Worm (Caenorhabditis elegans) whole organism, L2 larva: ENCODE measurements around the gene T24C4.5.

ENCODE experiments used
- C34F6.9 ChIP-seq: fragments of 150-350 bp; optimal IDR thresholded peaks from 2 replicates; lab custom pipeline; 2014; ENCODE audit warnings: missing biosample characterization, missing genetic modification characterization
- F13H6.1 ChIP-seq: sonication (generic microtip); optimal IDR thresholded peaks from 2 replicates; lab custom pipeline; 2016; ENCODE audit warnings: missing genetic modification characterization, missing compliant biosample characterization
- R02D3.7 ChIP-seq: fragments of 150-350 bp; optimal IDR thresholded peaks from 2 replicates; lab custom pipeline; 2014; ENCODE audit warnings: missing biosample characterization, missing genetic modification characterization
- Y55F3AM.14 ChIP-seq: fragments of 200-800 bp; sonication (Bioruptor generic); optimal IDR thresholded peaks from 2 replicates; lab custom pipeline; 2018; ENCODE audit warnings: mild to moderate bottlenecking, missing genetic modification characterization, missing compliant biosample characterization
- aly-2 ChIP-seq: fragments of 150-350 bp; optimal IDR thresholded peaks from 2 replicates; lab custom pipeline; 2014; ENCODE audit warnings: missing biosample characterization, missing genetic modification characterization
- ama-1 ChIP-seq: fragments of 150-350 bp; optimal IDR thresholded peaks from 2 replicates; lab custom pipeline; 2018; ENCODE audit warnings: inconsistent platforms
- blmp-1 ChIP-seq: sonication (generic microtip); optimal IDR thresholded peaks from 2 replicates; lab custom pipeline; 2017; ENCODE audit warnings: missing genetic modification characterization, mild to moderate bottlenecking, missing compliant biosample characterization, antibody characterized with exemption, moderate library complexity; ENCODE audit not compliant: insufficient read depth
- ceh-16 ChIP-seq: fragments of 150-350 bp; optimal IDR thresholded peaks from 2 replicates; lab custom pipeline; 2014; ENCODE audit warnings: missing biosample characterization, missing genetic modification characterization
- ceh-82 ChIP-seq: fragments of 150-350 bp; optimal IDR thresholded peaks from 2 replicates; lab custom pipeline; 2014; ENCODE audit warnings: missing biosample characterization, missing genetic modification characterization
- dmd-4 ChIP-seq: sonication (generic microtip); optimal IDR thresholded peaks from 2 replicates; lab custom pipeline; 2017; ENCODE audit warnings: missing biosample characterization, missing genetic modification characterization
- elt-1 ChIP-seq: fragments of 150-350 bp; optimal IDR thresholded peaks from 2 replicates; lab custom pipeline; 2014; ENCODE audit warnings: missing biosample characterization, missing genetic modification characterization
- elt-3 ChIP-seq: sonication (generic microtip); optimal IDR thresholded peaks from 2 replicates; lab custom pipeline; 2017; ENCODE audit warnings: missing biosample characterization, missing genetic modification characterization
- fos-1 ChIP-seq: fragments of 150-350 bp; optimal IDR thresholded peaks from 2 replicates; lab custom pipeline; 2014; ENCODE audit warnings: missing biosample characterization, missing genetic modification characterization
- lin-11 ChIP-seq: fragments of 150-350 bp; sonication (generic microtip); optimal IDR thresholded peaks from 2 replicates; lab custom pipeline; 2014; ENCODE audit warnings: missing biosample characterization, missing genetic modification characterization, inconsistent platforms, mixed read lengths
- lin-13 ChIP-seq: fragments of 150-350 bp; optimal IDR thresholded peaks from 2 replicates; lab custom pipeline; 2014; ENCODE audit warnings: missing biosample characterization, missing genetic modification reagents, missing genetic modification characterization
- lin-39 ChIP-seq: fragments of 150-350 bp; optimal IDR thresholded peaks from 2 replicates; lab custom pipeline; 2014; ENCODE audit warnings: missing biosample characterization, missing genetic modification reagents, missing genetic modification characterization
- lsy-2 ChIP-seq, 2 experiments: fragments of 150-350 bp in 1 of 2; sonication (generic microtip) in 1 of 2; optimal IDR thresholded peaks; 2 replicates each; lab custom pipeline; 2014 to 2017; ENCODE audit warnings: missing biosample characterization in 2 of 2, missing genetic modification characterization in 2 of 2
- mab-5 ChIP-seq: fragments of 150-350 bp; optimal IDR thresholded peaks from 2 replicates; lab custom pipeline; 2014; ENCODE audit warnings: missing biosample characterization, missing genetic modification characterization
- mbf-1 ChIP-seq: sonication (generic microtip); optimal IDR thresholded peaks from 2 replicates; lab custom pipeline; 2017; ENCODE audit warnings: missing biosample characterization, missing genetic modification characterization
- nhr-10 ChIP-seq: sonication (generic microtip); optimal IDR thresholded peaks from 2 replicates; lab custom pipeline; 2017; ENCODE audit warnings: missing biosample characterization, missing genetic modification characterization
- nhr-11 ChIP-seq: fragments of 150-350 bp; optimal IDR thresholded peaks from 2 replicates; lab custom pipeline; 2014; ENCODE audit warnings: missing biosample characterization, missing genetic modification characterization
- nhr-12 ChIP-seq: fragments of 150-350 bp; optimal IDR thresholded peaks from 2 replicates; lab custom pipeline; 2014; ENCODE audit warnings: missing biosample characterization, missing genetic modification characterization
- nhr-129 ChIP-seq: fragments of 150-350 bp; optimal IDR thresholded peaks from 2 replicates; lab custom pipeline; 2014; ENCODE audit warnings: missing biosample characterization, missing genetic modification characterization
- nhr-21 ChIP-seq: fragments of 150-350 bp; optimal IDR thresholded peaks from 2 replicates; lab custom pipeline; 2014; ENCODE audit warnings: missing biosample characterization, missing genetic modification characterization
- nhr-23 ChIP-seq: fragments of 150-350 bp; optimal IDR thresholded peaks from 2 replicates; lab custom pipeline; 2014; ENCODE audit warnings: missing biosample characterization, missing genetic modification reagents, missing genetic modification characterization
- nhr-237 ChIP-seq: fragments of 150-350 bp; optimal IDR thresholded peaks from 2 replicates; lab custom pipeline; 2014; ENCODE audit warnings: missing biosample characterization, missing genetic modification characterization
- nhr-25 ChIP-seq: fragments of 150-350 bp; sonication (generic microtip); optimal IDR thresholded peaks from 3 replicates; lab custom pipeline; 2014; ENCODE audit warnings: missing biosample characterization, missing genetic modification characterization
- nhr-6 ChIP-seq: fragments of 150-350 bp; optimal IDR thresholded peaks from 2 replicates; lab custom pipeline; 2014; ENCODE audit warnings: missing biosample characterization, missing genetic modification characterization
- nhr-77 ChIP-seq: fragments of 150-350 bp; optimal IDR thresholded peaks from 2 replicates; lab custom pipeline; 2014; ENCODE audit warnings: missing biosample characterization, missing genetic modification characterization
- peb-1 ChIP-seq: fragments of 150-350 bp; optimal IDR thresholded peaks from 2 replicates; lab custom pipeline; 2014; ENCODE audit warnings: missing biosample characterization, missing genetic modification characterization
- sem-4 ChIP-seq: fragments of 150-350 bp; optimal IDR thresholded peaks from 2 replicates; lab custom pipeline; 2014; ENCODE audit warnings: missing biosample characterization, missing genetic modification reagents, missing genetic modification characterization
- skn-1 ChIP-seq: sonication (generic microtip); optimal IDR thresholded peaks from 2 replicates; lab custom pipeline; 2017; ENCODE audit warnings: missing biosample characterization, missing genetic modification characterization
- sma-9 ChIP-seq, 2 experiments: fragments of 150-350 bp in 1 of 2; sonication (generic microtip) in 1 of 2; optimal IDR thresholded peaks; 2 replicates each; lab custom pipeline; 2014 to 2016; ENCODE audit warnings: missing genetic modification characterization in 2 of 2, mild to moderate bottlenecking in 1 of 2, missing biosample characterization in 1 of 2, missing compliant biosample characterization in 1 of 2, missing genetic modification reagents in 1 of 2, moderate library complexity in 1 of 2
- unc-39 ChIP-seq: fragments of 150-350 bp; optimal IDR thresholded peaks from 2 replicates; lab custom pipeline; 2014; ENCODE audit warnings: missing biosample characterization, missing genetic modification characterization
- unc-55 ChIP-seq: fragments of 150-350 bp; sonication (generic microtip); optimal IDR thresholded peaks from 3 replicates; lab custom pipeline; 2014; ENCODE audit warnings: missing biosample characterization, missing genetic modification reagents, missing genetic modification characterization
- zag-1 ChIP-seq: fragments of 150-350 bp; optimal IDR thresholded peaks from 2 replicates; lab custom pipeline; 2014; ENCODE audit warnings: missing biosample characterization, missing genetic modification characterization
- ztf-1 ChIP-seq: fragments of 200-800 bp; sonication (Bioruptor generic); conservative IDR thresholded peaks from 2 replicates; pipeline ENCODE4 v1.3.6; 2022; ENCODE audit warnings: missing genetic modification characterization, missing compliant biosample characterization
- ztf-11 ChIP-seq: sonication (generic microtip); optimal IDR thresholded peaks from 2 replicates; lab custom pipeline; 2017; ENCODE audit warnings: missing biosample characterization, missing genetic modification characterization

Gene T24C4.5

ce11 chrIII:844577-844976 is 35.0 kb downstream of the T24C4.5 start:
- TF ChIP-seq unc-39 (tag; lab: Kevin White, UChicago): no peak
- peak; percentile 5 for TF ChIP-seq unc-55 (GFP tag; lab: Kevin White, UChicago)
- TF ChIP-seq elt-1 (tag; lab: Kevin White, UChicago): no peak
- peak; percentile 48 for TF ChIP-seq nhr-129 (tag; lab: Kevin White, UChicago)
- TF ChIP-seq C34F6.9 (tag; lab: Kevin White, UChicago): peak; percentile 2

- TF ChIP-seq C34F6.9 (tag; lab: Kevin White, UChicago): peak; percentile 19
- peak; percentile 68 for TF ChIP-seq fos-1
- TF ChIP-seq lin-39: no peak
- TF ChIP-seq sma-9 (GFP tag; optimal IDR thresholded peaks at IDR 0.05; lab: Kevin White, UChicago): peak; percentile 65
- TF ChIP-seq sma-9 (tag; optimal IDR thresholded peaks at IDR 0.05; lab: Kevin White, UChicago): no peak
- TF ChIP-seq nhr-21 (tag; lab: Kevin White, UChicago): peak; percentile 71
- TF ChIP-seq lin-11: peak; percentile 3
- TF ChIP-seq nhr-25 (tag; lab: Kevin White, UChicago): peak; percentile 35
- peak in 1 of 2 experiments; percentile 18 for TF ChIP-seq lsy-2 (tag; optimal IDR thresholded peaks at IDR 0.05; lab: Kevin White, UChicago)
- TF ChIP-seq nhr-129 (tag; lab: Kevin White, UChicago): peak; percentile 51
- TF ChIP-seq ama-1 (lab: Kevin White, UChicago): no peak
These were observed 35.5 kb downstream of the T24C4.5 start for ce11 chrIII:843999-844398.

- TF ChIP-seq mbf-1 (tag; lab: Kevin White, UChicago) (no peak), ama-1 (lab: Kevin White, UChicago) (no peak), C34F6.9 (tag; lab: Kevin White, UChicago) (no peak), sma-9 (GFP tag; optimal IDR thresholded peaks at IDR 0.05; lab: Kevin White, UChicago) (no peak), sma-9 (tag; optimal IDR thresholded peaks at IDR 0.05; lab: Kevin White, UChicago) (no peak), blmp-1 (no peak), nhr-10 (tag; lab: Kevin White, UChicago) (no peak), Y55F3AM.14 (GFP tag; lab: Kevin White, UChicago) (no peak), lin-39 (no peak)
These were observed 36.9 kb downstream of the T24C4.5 start, which contains the start of gene far-8 for ce11 chrIII:842630-843029. Gene far-8 (plus strand): TSS chrIII:842930.

- no peak for TF ChIP-seq skn-1
- TF ChIP-seq nhr-12: no peak
- no peak for TF ChIP-seq elt-3 (tag; lab: Kevin White, UChicago)
- TF ChIP-seq ceh-82 (tag; lab: Kevin White, UChicago): no peak
- no peak for TF ChIP-seq nhr-21 (tag; lab: Kevin White, UChicago)
- TF ChIP-seq peb-1: no peak
- no peak for TF ChIP-seq dmd-4 (tag; lab: Kevin White, UChicago)
- TF ChIP-seq nhr-237 (tag; lab: Kevin White, UChicago): no peak
These were observed 38.4 kb downstream of the T24C4.5 start, which contains the start of gene K02F3.9 for ce11 chrIII:841177-841576. Gene K02F3.9 (minus strand): TSS chrIII:841366.

ce11 chrIII:839491-839890 is 40.0 kb downstream of the T24C4.5 start, which contains the start of gene dos-3:
Gene dos-3 (minus strand): TSS chrIII:839591.
- no peak for TF ChIP-seq mab-5 (tag; lab: Kevin White, UChicago)
- TF ChIP-seq nhr-77: no peak
- no peak for TF ChIP-seq unc-39 (tag; lab: Kevin White, UChicago)
- TF ChIP-seq lin-11: no peak
- TF ChIP-seq ceh-16 (tag; lab: Kevin White, UChicago): no peak
- TF ChIP-seq nhr-129 (tag; lab: Kevin White, UChicago): no peak
- TF ChIP-seq aly-2 (tag; lab: Kevin White, UChicago): no peak
- no peak for TF ChIP-seq sma-9 (GFP tag; optimal IDR thresholded peaks at IDR 0.05; lab: Kevin White, UChicago)
- no peak for TF ChIP-seq sma-9 (tag; optimal IDR thresholded peaks at IDR 0.05; lab: Kevin White, UChicago)
- TF ChIP-seq C34F6.9 (tag; lab: Kevin White, UChicago): no peak
- no peak for TF ChIP-seq R02D3.7 (tag; lab: Kevin White, UChicago)
- TF ChIP-seq, all 48 proteins: peak for 0

ce11 chrIII:835713-836278 is 43.7 kb downstream of the T24C4.5 start:
- TF ChIP-seq elt-3 (tag; lab: Kevin White, UChicago) (no peak), ztf-11 (no peak), zag-1 (tag; lab: Kevin White, UChicago) (peak; percentile 3), nhr-11 (no peak), F13H6.1 (tag; lab: Kevin White, UChicago) (peak; percentile 54), lin-11 (no peak), Y55F3AM.14 (GFP tag; lab: Kevin White, UChicago) (peak; percentile 97), nhr-6 (tag; lab: Kevin White, UChicago) (peak; percentile 66), C34F6.9 (tag; lab: Kevin White, UChicago) (no peak), ztf-1 (GFP tag; lab: Robert Waterston, UW) (no peak), nhr-77 (no peak), mab-5 (tag; lab: Kevin White, UChicago) (peak; percentile 59), nhr-21 (tag; lab: Kevin White, UChicago) (peak; percentile 79), lsy-2 (tag; optimal IDR thresholded peaks at IDR 0.05; lab: Kevin White, UChicago) (peak; percentile 55 to 60), dmd-4 (tag; lab: Kevin White, UChicago) (no peak), sem-4 (tag; lab: Kevin White, UChicago) (no peak), fos-1 (peak; percentile 28), ceh-82 (tag; lab: Kevin White, UChicago) (peak; percentile 20), nhr-23 (no peak), lin-13 (GFP tag; lab: Kevin White, UChicago) (peak; percentile 63), unc-55 (GFP tag; lab: Kevin White, UChicago) (peak; percentile 43), unc-39 (tag; lab: Kevin White, UChicago) (peak; percentile 74), mbf-1 (tag; lab: Kevin White, UChicago) (peak; percentile 32), sma-9 (GFP tag; optimal IDR thresholded peaks at IDR 0.05; lab: Kevin White, UChicago) (peak; percentile 61), sma-9 (tag; optimal IDR thresholded peaks at IDR 0.05; lab: Kevin White, UChicago) (no peak)
